Worm (Caenorhabditis elegans) whole organism, young adult: Measurements from ENCODE around the gene attf-5.

Source experiments
- B0336.3 ChIP-seq: fragments of 200-800 bp; sonication (Bioruptor generic); IDR thresholded peaks from 2 replicates; pipeline ENCODE4 v1.3.6; 2022; ENCODE audit warnings: missing genetic modification characterization, missing compliant biosample characterization
- F10E7.11 ChIP-seq: sonication (generic microtip); optimal IDR thresholded peaks from 2 replicates; lab custom pipeline; 2017; ENCODE audit warnings: mild to moderate bottlenecking, missing genetic modification characterization, moderate library complexity, missing compliant biosample characterization
- F23B12.7 ChIP-seq: sonication (generic microtip); optimal IDR thresholded peaks from 2 replicates; lab custom pipeline; 2017; ENCODE audit warnings: missing genetic modification characterization, mild to moderate bottlenecking, missing compliant biosample characterization, antibody characterized with exemption, moderate library complexity; ENCODE audit not compliant: insufficient read depth
- F49E8.2 ChIP-seq: sonication (generic microtip); optimal IDR thresholded peaks from 3 replicates; lab custom pipeline; 2017; ENCODE audit warnings: missing genetic modification characterization, mild to moderate bottlenecking, missing compliant biosample characterization, antibody characterized with exemption, moderate library complexity; ENCODE audit not compliant: insufficient read depth
- F55B11.4 ChIP-seq: sonication (generic microtip); optimal IDR thresholded peaks from 2 replicates; lab custom pipeline; 2016; ENCODE audit warnings: missing compliant biosample characterization, missing genetic modification characterization, borderline replicate concordance; ENCODE audit not compliant: insufficient read depth
- F57A8.1 ChIP-seq: fragments of 200-800 bp; sonication (Bioruptor generic); optimal IDR thresholded peaks from 2 replicates; lab custom pipeline; 2018; ENCODE audit warnings: mild to moderate bottlenecking, missing genetic modification characterization, moderate library complexity, missing compliant biosample characterization
- K11D2.4 ChIP-seq: fragments of 200-800 bp; sonication (Bioruptor generic); IDR thresholded peaks from 2 replicates; pipeline ENCODE4 v1.3.6; 2022; ENCODE audit warnings: missing genetic modification reagents, missing genetic modification characterization, missing compliant biosample characterization
- K12H6.12 ChIP-seq: fragments of 200-800 bp; sonication (Bioruptor generic); optimal IDR thresholded peaks from 2 replicates; lab custom pipeline; 2018; ENCODE audit warnings: mild to moderate bottlenecking, missing genetic modification characterization, missing compliant biosample characterization
- Y79H2A.3 ChIP-seq: fragments of 200-800 bp; sonication (Bioruptor generic); conservative IDR thresholded peaks from 2 replicates; pipeline ENCODE4 v1.3.6; 2022; ENCODE audit warnings: missing genetic modification reagents, missing genetic modification characterization, missing compliant biosample characterization
- Y95B8A.8 ChIP-seq: fragments of 200-800 bp; sonication (Bioruptor generic); IDR thresholded peaks from 2 replicates; pipeline ENCODE4 v1.3.6; 2022; ENCODE audit warnings: missing genetic modification reagents, missing genetic modification characterization, missing compliant biosample characterization
- athp-1 ChIP-seq: sonication (generic microtip); optimal IDR thresholded peaks from 2 replicates; lab custom pipeline; 2017; ENCODE audit warnings: mild to moderate bottlenecking, missing genetic modification characterization, missing compliant biosample characterization
- attf-5 ChIP-seq: fragments of 200-800 bp; sonication (Bioruptor generic); optimal IDR thresholded peaks from 2 replicates; lab custom pipeline; 2018; ENCODE audit warnings: mild to moderate bottlenecking, missing genetic modification characterization, missing compliant biosample characterization
- bed-2 ChIP-seq: fragments of 200-800 bp; sonication (Bioruptor generic); IDR thresholded peaks from 2 replicates; pipeline ENCODE4 v1.3.6; 2022; ENCODE audit warnings: missing genetic modification reagents, missing genetic modification characterization, missing compliant biosample characterization
- ccch-3 ChIP-seq: fragments of 200-800 bp; sonication (Bioruptor generic); optimal IDR thresholded peaks from 2 replicates; lab custom pipeline; 2018; ENCODE audit warnings: mild to moderate bottlenecking, missing genetic modification characterization, missing compliant biosample characterization
- cebp-1 ChIP-seq, 2 experiments: fragments of 200-800 bp in 1 of 2; sonication (Bioruptor generic) in 1 of 2; sonication (generic microtip) in 1 of 2; IDR thresholded peaks in 1 of 2; optimal IDR thresholded peaks in 1 of 2; 2 replicates each; pipeline versions ENCODE4 v1.3.6 to Lab custom; 2017 to 2022; ENCODE audit warnings: missing compliant biosample characterization in 2 of 2, missing genetic modification characterization in 2 of 2, mild to moderate bottlenecking in 1 of 2, missing genetic modification reagents in 1 of 2, moderate library complexity in 1 of 2
- ceh-100 ChIP-seq: fragments of 200-800 bp; sonication (Bioruptor generic); IDR thresholded peaks from 2 replicates; pipeline ENCODE4 v1.3.6; 2022; ENCODE audit warnings: missing genetic modification reagents, missing genetic modification characterization, missing compliant biosample characterization
- ceh-40 ChIP-seq: fragments of 200-800 bp; sonication (Bioruptor generic); IDR thresholded peaks from 2 replicates; pipeline ENCODE4 v1.3.6; 2022; ENCODE audit warnings: missing genetic modification characterization, missing compliant biosample characterization
- ceh-58 ChIP-seq: fragments of 200-800 bp; sonication (Bioruptor generic); IDR thresholded peaks from 2 replicates; pipeline ENCODE4 v1.3.6; 2022; ENCODE audit warnings: missing genetic modification characterization, missing compliant biosample characterization
- dpl-1 ChIP-seq: fragments of 150-350 bp; optimal IDR thresholded peaks from 2 replicates; lab custom pipeline; 2014; ENCODE audit warnings: missing biosample characterization, missing genetic modification reagents, missing genetic modification characterization
- hmg-1.2 ChIP-seq: fragments of 200-800 bp; sonication (Bioruptor generic); IDR thresholded peaks from 2 replicates; pipeline ENCODE4 v1.3.6; 2022; ENCODE audit warnings: missing genetic modification reagents, missing genetic modification characterization, missing compliant biosample characterization
- hrde-1 ChIP-seq: sonication (generic microtip); optimal IDR thresholded peaks from 2 replicates; lab custom pipeline; 2016; ENCODE audit warnings: missing genetic modification characterization, mild to moderate bottlenecking, missing compliant biosample characterization, moderate library complexity, missing genotype, missing genetic modification reagents, borderline replicate concordance
- lag-1 ChIP-seq: fragments of 200-800 bp; sonication (Bioruptor generic); IDR thresholded peaks from 2 replicates; pipeline ENCODE4 v1.3.6; 2022; ENCODE audit warnings: missing genetic modification reagents, missing genetic modification characterization, missing compliant biosample characterization
- let-607 ChIP-seq, 2 experiments: fragments of 200-800 bp in 1 of 2; sonication (Bioruptor generic) in 1 of 2; sonication (generic microtip) in 1 of 2; optimal IDR thresholded peaks; 2 replicates each; lab custom pipeline; 2016 to 2018; ENCODE audit warnings: mild to moderate bottlenecking in 2 of 2, missing compliant biosample characterization in 2 of 2, missing genetic modification characterization in 2 of 2, moderate library complexity in 2 of 2, missing genotype in 1 of 2
- lin-40 ChIP-seq: sonication (generic microtip); optimal IDR thresholded peaks from 2 replicates; lab custom pipeline; 2016; ENCODE audit warnings: missing genetic modification characterization, mild to moderate bottlenecking, missing compliant biosample characterization, missing genotype, missing genetic modification reagents
- lsl-1 ChIP-seq: fragments of 200-800 bp; sonication (Bioruptor generic); optimal IDR thresholded peaks from 2 replicates; lab custom pipeline; 2018; ENCODE audit warnings: mild to moderate bottlenecking, missing genetic modification characterization, moderate library complexity, missing compliant biosample characterization
- madf-10 ChIP-seq: sonication (generic microtip); optimal IDR thresholded peaks from 2 replicates; lab custom pipeline; 2016; ENCODE audit warnings: mild to moderate bottlenecking, missing genetic modification characterization, missing compliant biosample characterization
- madf-3 ChIP-seq: fragments of 200-800 bp; sonication (Bioruptor generic); IDR thresholded peaks from 2 replicates; pipeline ENCODE4 v1.3.6; 2022; ENCODE audit warnings: missing genetic modification reagents, missing genetic modification characterization, missing compliant biosample characterization
- madf-6 ChIP-seq: fragments of 200-800 bp; sonication (Bioruptor generic); IDR thresholded peaks from 2 replicates; pipeline ENCODE4 v1.3.6; 2022; ENCODE audit warnings: missing genetic modification reagents, missing genetic modification characterization, missing compliant biosample characterization
- madf-8 ChIP-seq: fragments of 200-800 bp; sonication (Bioruptor generic); conservative IDR thresholded peaks from 2 replicates; pipeline ENCODE4 v1.3.6; 2022; ENCODE audit warnings: missing genetic modification reagents, missing genetic modification characterization, missing compliant biosample characterization
- nfya-1 ChIP-seq: sonication (generic microtip); optimal IDR thresholded peaks from 2 replicates; lab custom pipeline; 2017; ENCODE audit warnings: antibody characterized with exemption, missing compliant biosample characterization, missing genetic modification characterization, borderline replicate concordance; ENCODE audit not compliant: insufficient read depth
- nhr-179 ChIP-seq: sonication (generic microtip); optimal IDR thresholded peaks from 2 replicates; lab custom pipeline; 2016; ENCODE audit warnings: mild to moderate bottlenecking, missing genetic modification characterization, missing compliant biosample characterization
- pbrm-1 ChIP-seq: fragments of 200-800 bp; sonication (Bioruptor generic); IDR thresholded peaks from 2 replicates; pipeline ENCODE4 v1.3.6; 2022; ENCODE audit warnings: missing genetic modification reagents, missing genetic modification characterization, missing compliant biosample characterization
- rcor-1 ChIP-seq: fragments of 200-800 bp; sonication (Bioruptor generic); IDR thresholded peaks from 2 replicates; pipeline ENCODE4 v1.3.6; 2022; ENCODE audit warnings: missing genetic modification reagents, missing genetic modification characterization, missing compliant biosample characterization
- rec-8 ChIP-seq, 2 experiments: sonication (generic microtip); optimal IDR thresholded peaks; 2 replicates each; lab custom pipeline; 2016; ENCODE audit warnings: mild to moderate bottlenecking in 2 of 2, missing genetic modification characterization in 2 of 2, missing genetic modification reagents in 2 of 2, missing genotype in 2 of 2, missing biosample characterization in 1 of 2, missing compliant biosample characterization in 1 of 2, moderate library complexity in 1 of 2
- snpc-1.1 ChIP-seq: sonication (generic microtip); optimal IDR thresholded peaks from 2 replicates; lab custom pipeline; 2017; ENCODE audit warnings: missing genetic modification characterization, mild to moderate bottlenecking, missing compliant biosample characterization, antibody characterized with exemption, moderate library complexity, missing genotype, missing genetic modification reagents; ENCODE audit not compliant: insufficient read depth
- somi-1 ChIP-seq: fragments of 200-800 bp; sonication (Bioruptor generic); optimal IDR thresholded peaks from 2 replicates; lab custom pipeline; 2018; ENCODE audit warnings: mild to moderate bottlenecking, missing genetic modification characterization, missing compliant biosample characterization
- tbx-9 ChIP-seq: sonication (generic microtip); optimal IDR thresholded peaks from 2 replicates; lab custom pipeline; 2016; ENCODE audit warnings: borderline replicate concordance, missing genetic modification characterization, inconsistent platforms, missing compliant biosample characterization
- unc-130 ChIP-seq: sonication (generic microtip); optimal IDR thresholded peaks from 2 replicates; lab custom pipeline; 2016; ENCODE audit warnings: missing genetic modification reagents, missing genetic modification characterization, missing compliant biosample characterization
- zfh-2 ChIP-seq: fragments of 200-800 bp; sonication (Bioruptor generic); conservative IDR thresholded peaks from 2 replicates; pipeline ENCODE4 v1.3.6; 2022; ENCODE audit warnings: missing genetic modification reagents, missing genetic modification characterization, missing compliant biosample characterization
- ztf-22 ChIP-seq: fragments of 200-800 bp; sonication (Bioruptor generic); optimal IDR thresholded peaks from 2 replicates; lab custom pipeline; 2018; ENCODE audit warnings: mild to moderate bottlenecking, missing genetic modification characterization, moderate library complexity, missing compliant biosample characterization
- ztf-25 ChIP-seq: fragments of 200-800 bp; sonication (Bioruptor generic); IDR thresholded peaks from 2 replicates; pipeline ENCODE4 v1.3.6; 2022; ENCODE audit warnings: missing genetic modification reagents, missing genetic modification characterization, missing compliant biosample characterization
- ztf-6 ChIP-seq: fragments of 200-800 bp; sonication (Bioruptor generic); IDR thresholded peaks from 2 replicates; pipeline ENCODE4 v1.3.6; 2022; ENCODE audit warnings: missing genetic modification reagents, missing genetic modification characterization, missing compliant biosample characterization

The attf-5 gene

DNA sequence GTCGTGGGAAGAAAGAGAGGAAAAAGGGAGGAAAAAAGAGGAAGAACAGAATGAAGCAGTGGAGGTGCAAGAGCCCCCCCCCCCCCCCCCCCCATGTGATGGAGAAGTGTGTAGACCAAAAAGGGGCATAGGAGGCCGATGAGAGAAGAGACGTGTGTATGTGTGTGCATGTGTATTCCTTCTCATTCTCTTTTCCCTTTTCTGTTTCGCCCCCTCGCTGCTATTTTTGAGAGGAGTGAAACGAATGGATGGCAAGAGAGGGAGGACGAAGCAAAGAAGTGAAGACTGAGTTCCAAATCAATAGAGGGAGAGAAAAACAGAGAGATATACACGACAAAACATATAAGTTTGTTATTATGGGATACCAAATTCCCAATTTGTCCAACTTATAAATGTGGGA lies 27.6 kb upstream of the attf-5 start (continued):
- TF ChIP-seq B0336.3 (GFP tag; lab: Robert Waterston, UW) (no peak), ceh-40 (GFP tag; lab: Robert Waterston, UW) (no peak), nhr-179 (no peak), Y95B8A.8 (GFP tag; lab: Robert Waterston, UW) (no peak), ztf-25 (GFP tag; lab: Robert Waterston, UW) (no peak), hmg-1.2 (GFP tag; lab: Robert Waterston, UW) (peak; percentile 9; the same call in 1 of the 2 replicates), F49E8.2 (tag; lab: Kevin White, UChicago) (no peak), ceh-100 (GFP tag; lab: Robert Waterston, UW) (no peak), let-607 (tag; optimal IDR thresholded peaks at IDR 0.05; lab: Kevin White, UChicago) (peak in 1 of 2 experiments; percentile 4), zfh-2 (GFP tag; lab: Robert Waterston, UW) (peak; percentile 90), cebp-1 (GFP tag; IDR thresholded peaks at IDR 0.05; lab: Robert Waterston, UW) (no peak), cebp-1 (tag; optimal IDR thresholded peaks at IDR 0.05; lab: Kevin White, UChicago) (peak; percentile 62), madf-6 (GFP tag; lab: Robert Waterston, UW) (no peak), hrde-1 (no peak), F57A8.1 (GFP tag; lab: Kevin White, UChicago) (no peak), ztf-22 (no peak), lsl-1 (GFP tag; lab: Kevin White, UChicago) (no peak), madf-8 (GFP tag; lab: Robert Waterston, UW) (no peak), ztf-6 (GFP tag; lab: Robert Waterston, UW) (no peak), F10E7.11 (tag; lab: Kevin White, UChicago) (no peak), dpl-1 (GFP tag; lab: Kevin White, UChicago) (no peak), Y79H2A.3 (GFP tag; lab: Robert Waterston, UW) (no peak), F23B12.7 (no peak), rcor-1 (GFP tag; lab: Robert Waterston, UW) (no peak), madf-3 (GFP tag; lab: Robert Waterston, UW) (no peak), bed-2 (GFP tag; lab: Robert Waterston, UW) (no peak), unc-130 (GFP tag; lab: Kevin White, UChicago) (no peak), snpc-1.1 (tag; lab: Kevin White, UChicago) (no peak), K11D2.4 (no peak), ccch-3 (no peak)
- TF ChIP-seq, all 124 proteins: peak for 8

- TF ChIP-seq ceh-58 (GFP tag; lab: Robert Waterston, UW), result 0 out of 2 replicates have a peak, but pooled peaks have one; percentile 32
- no peak for TF ChIP-seq cebp-1 (GFP tag; IDR thresholded peaks at IDR 0.05; lab: Robert Waterston, UW)
- TF ChIP-seq cebp-1 (tag; optimal IDR thresholded peaks at IDR 0.05; lab: Kevin White, UChicago), result no peak
Observed at ce11 chrX:763452-763851, 24.7 kb upstream of the attf-5 start, which contains the start of gene dyf-11. Gene dyf-11, plus strand, starts transcription at chrX:763752.

ce11 chrX:768061-768646 lies 20.0 kb upstream of the attf-5 start, which contains the start of the genes trap-2 and ile-2:
Gene trap-2, minus strand, starts transcription at chrX:768069.
Gene ile-2, plus strand, starts transcription at chrX:768596.
- no peak for TF ChIP-seq lag-1 (GFP tag; lab: Robert Waterston, UW)
- TF ChIP-seq F49E8.2 (tag; lab: Kevin White, UChicago), result no peak
- TF ChIP-seq K12H6.12 (tag; lab: Kevin White, UChicago), result peak; percentile 96
- TF ChIP-seq somi-1 (GFP tag; lab: Kevin White, UChicago), result no peak
- TF ChIP-seq rec-8 (tag; optimal IDR thresholded peaks at IDR 0.05; lab: Kevin White, UChicago), result no peak
- peak; percentile 79 for TF ChIP-seq madf-10 (tag; lab: Kevin White, UChicago)
- TF ChIP-seq nfya-1 (tag; lab: Kevin White, UChicago), result no peak
- no peak for TF ChIP-seq bed-2 (GFP tag; lab: Robert Waterston, UW)
- no peak for TF ChIP-seq F55B11.4 (tag; lab: Kevin White, UChicago)
- TF ChIP-seq ztf-22, result peak; percentile 49
- peak; percentile 88 for TF ChIP-seq lin-40 (tag; lab: Kevin White, UChicago)
- TF ChIP-seq attf-5 (GFP tag; lab: Kevin White, UChicago), result peak; percentile 94
- TF ChIP-seq pbrm-1 (GFP tag; lab: Robert Waterston, UW), result peak; percentile 76; the same call in 1 of the 2 replicates
- TF ChIP-seq athp-1 (tag; lab: Kevin White, UChicago), result peak; percentile 8
- no peak for TF ChIP-seq tbx-9 (tag; lab: Kevin White, UChicago)
